Worm (Caenorhabditis elegans) whole organism, L4 larva: ENCODE data around the gene fipr-2.

Experiments used
- cey-2 ChIP-seq: sonication (generic microtip); optimal IDR thresholded peaks from 3 replicates; lab custom pipeline; 2017; ENCODE audit warnings: missing genetic modification characterization, mild to moderate bottlenecking, missing compliant biosample characterization, antibody characterized with exemption, borderline replicate concordance; ENCODE audit not compliant: insufficient read depth
- dve-1 ChIP-seq: sonication (generic microtip); optimal IDR thresholded peaks from 2 replicates; lab custom pipeline; 2017; ENCODE audit warnings: antibody characterized with exemption, mild to moderate bottlenecking, missing genetic modification characterization, missing compliant biosample characterization; ENCODE audit not compliant: insufficient read depth
- egl-27 ChIP-seq: sonication (generic microtip); optimal IDR thresholded peaks from 3 replicates; lab custom pipeline; 2017; ENCODE audit warnings: missing biosample characterization, missing genetic modification reagents, missing genetic modification characterization
- mes-2 ChIP-seq: sonication (generic microtip); optimal IDR thresholded peaks from 2 replicates; lab custom pipeline; 2016; ENCODE audit warnings: missing genotype, mild to moderate bottlenecking, missing genetic modification characterization, missing compliant biosample characterization; ENCODE audit not compliant: poor library complexity, severe bottlenecking
- pqm-1 ChIP-seq: sonication (generic microtip); optimal IDR thresholded peaks from 2 replicates; lab custom pipeline; 2017; ENCODE audit warnings: missing biosample characterization, missing genetic modification characterization
- skn-1 ChIP-seq: fragments of 150-350 bp; optimal IDR thresholded peaks from 2 replicates; lab custom pipeline; 2014; ENCODE audit warnings: missing biosample characterization, missing genetic modification characterization
- snpc-4 ChIP-seq: fragments of 150-350 bp; optimal IDR thresholded peaks from 2 replicates; lab custom pipeline; 2014; ENCODE audit warnings: missing biosample characterization, missing genetic modification characterization

DNA sequence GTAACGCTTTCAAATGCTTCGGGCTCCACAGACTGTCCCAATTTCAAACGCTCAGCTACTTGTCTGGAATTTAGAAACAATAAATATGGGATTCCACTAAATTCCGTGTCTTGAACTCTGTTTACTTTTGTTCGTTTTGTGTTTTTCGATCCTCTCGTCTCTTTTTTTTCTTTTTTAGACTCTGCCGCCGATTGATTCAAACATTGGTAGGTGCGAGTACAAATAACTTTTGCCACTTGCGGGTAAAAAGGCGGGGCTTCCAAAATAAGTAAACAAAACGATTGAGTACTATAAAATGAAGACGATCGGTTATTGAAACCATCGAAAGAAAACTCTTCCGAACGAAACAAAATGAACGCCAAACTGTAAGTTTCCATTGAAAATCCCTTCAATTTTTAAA lies at the start of gene fipr-2:
- TF ChIP-seq snpc-4 (tag; lab: Kevin White, UChicago) (no peak), skn-1 (no peak), dve-1 (tag; lab: Kevin White, UChicago) (no peak), egl-27 (tag; lab: Kevin White, UChicago) (no peak), pqm-1 (tag; lab: Kevin White, UChicago) (no peak), mes-2 (no peak), cey-2 (no peak)
